Fruit fly (Drosophila melanogaster) whole organism, pupa: ENCODE measurements around the gene GABA-B-R3.
A peak's percentile ranks its signal among the peaks of the same experiment; 100 is the strongest.

Experiments used
- CG10348 ChIP-seq: fragments of 200-800 bp; sonication (Bioruptor generic); IDR thresholded peaks from 2 replicates; pipeline ENCODE4 v1.3.6; 2022; ENCODE audit warnings: missing biosample characterization, missing genetic modification characterization
- CG12605 ChIP-seq: fragments of 200-800 bp; sonication (Bioruptor generic); IDR thresholded peaks from 2 replicates; pipeline ENCODE4 v1.3.6; 2022; ENCODE audit warnings: missing biosample characterization, missing genetic modification characterization
- CG13204 ChIP-seq: fragments of 200-800 bp; sonication (Bioruptor generic); optimal IDR thresholded peaks from 2 replicates; lab custom pipeline; 2018; ENCODE audit warnings: missing biosample characterization, mild to moderate bottlenecking, missing genetic modification characterization, moderate library complexity
- CG14655 ChIP-seq: fragments of 200-800 bp; sonication (Bioruptor generic); optimal IDR thresholded peaks from 3 replicates; lab custom pipeline; 2017; ENCODE audit warnings: mild to moderate bottlenecking, missing biosample characterization, missing genetic modification reagents, missing genetic modification characterization
- CG15710 ChIP-seq: fragments of 200-800 bp; sonication (Bioruptor generic); optimal IDR thresholded peaks from 2 replicates; lab custom pipeline; 2018; ENCODE audit warnings: missing biosample characterization, mild to moderate bottlenecking, missing genetic modification characterization, moderate library complexity
- CG17806 ChIP-seq: fragments of 200-800 bp; sonication (Bioruptor generic); optimal IDR thresholded peaks from 2 replicates; lab custom pipeline; 2018; ENCODE audit warnings: missing biosample characterization, mild to moderate bottlenecking, missing genetic modification characterization, moderate library complexity
- CG32121 ChIP-seq: fragments of 200-800 bp; sonication (Bioruptor generic); IDR thresholded peaks from 2 replicates; pipeline ENCODE4 v1.3.6; 2022; ENCODE audit warnings: missing biosample characterization, missing genetic modification characterization
- CG34367 ChIP-seq: fragments of 200-800 bp; sonication (Bioruptor generic); optimal IDR thresholded peaks from 2 replicates; lab custom pipeline; 2018; ENCODE audit warnings: missing biosample characterization, mild to moderate bottlenecking, missing genetic modification characterization
- CG4496 ChIP-seq: fragments of 200-800 bp; sonication (Bioruptor generic); IDR thresholded peaks from 3 replicates; pipeline ENCODE4 v1.3.6; 2022; ENCODE audit warnings: missing biosample characterization, missing genetic modification characterization
- CG8159 ChIP-seq: fragments of 200-800 bp; sonication (Bioruptor generic); optimal IDR thresholded peaks from 3 replicates; lab custom pipeline; 2018; ENCODE audit warnings: missing biosample characterization, mild to moderate bottlenecking, missing genetic modification characterization, moderate library complexity
- CG8301 ChIP-seq: fragments of 200-800 bp; sonication (Bioruptor generic); optimal IDR thresholded peaks from 2 replicates; lab custom pipeline; 2018; ENCODE audit warnings: missing biosample characterization, mild to moderate bottlenecking, missing genetic modification characterization
- CG9948 ChIP-seq: fragments of 200-800 bp; sonication (Bioruptor generic); optimal IDR thresholded peaks from 2 replicates; lab custom pipeline; 2018; ENCODE audit warnings: missing biosample characterization, mild to moderate bottlenecking, missing genetic modification characterization, moderate library complexity
- D1 ChIP-seq: fragments of 200-800 bp; sonication (Bioruptor generic); optimal IDR thresholded peaks from 2 replicates; lab custom pipeline; 2018; ENCODE audit warnings: missing biosample characterization, mild to moderate bottlenecking, missing genetic modification characterization, moderate library complexity
- EcR ChIP-seq: fragments of 200-800 bp; sonication (Bioruptor generic); optimal IDR thresholded peaks from 3 replicates; lab custom pipeline; 2019; ENCODE audit warnings: missing biosample characterization, missing genetic modification characterization, mild to moderate bottlenecking, moderate library complexity, missing genetic modification reagents
- Ets98B ChIP-seq: fragments of 200-800 bp; sonication (Bioruptor generic); IDR thresholded peaks from 2 replicates; pipeline ENCODE4 v1.3.6; 2022; ENCODE audit warnings: missing biosample characterization, missing genetic modification characterization
- Pif1A ChIP-seq: fragments of 200-800 bp; sonication (Bioruptor generic); optimal IDR thresholded peaks from 3 replicates; lab custom pipeline; 2016; ENCODE audit warnings: missing biosample characterization, missing genetic modification characterization
- Pif1B ChIP-seq: fragments of 200-800 bp; sonication (Bioruptor generic); optimal IDR thresholded peaks from 3 replicates; lab custom pipeline; 2016; ENCODE audit warnings: missing biosample characterization, missing genetic modification characterization
- Snoo ChIP-seq: fragments of 200-800 bp; sonication (Bioruptor generic); optimal IDR thresholded peaks from 3 replicates; lab custom pipeline; 2017; ENCODE audit warnings: missing biosample characterization, mild to moderate bottlenecking, missing genetic modification characterization, inconsistent platforms
- fd96Ca ChIP-seq: fragments of 200-800 bp; sonication (Bioruptor generic); IDR thresholded peaks from 3 replicates; pipeline ENCODE4 v1.3.6; 2022; ENCODE audit warnings: missing biosample characterization, missing genetic modification characterization
- gl ChIP-seq: fragments of 200-800 bp; sonication (Bioruptor generic); optimal IDR thresholded peaks from 2 replicates; lab custom pipeline; 2018; ENCODE audit warnings: missing biosample characterization, mild to moderate bottlenecking, missing genetic modification characterization
- rn ChIP-seq: fragments of 200-800 bp; sonication (Bioruptor generic); IDR thresholded peaks from 2 replicates; pipeline ENCODE4 v1.3.6; 2022; ENCODE audit warnings: missing biosample characterization, missing genetic modification characterization

Gene GABA-B-R3

DNA sequence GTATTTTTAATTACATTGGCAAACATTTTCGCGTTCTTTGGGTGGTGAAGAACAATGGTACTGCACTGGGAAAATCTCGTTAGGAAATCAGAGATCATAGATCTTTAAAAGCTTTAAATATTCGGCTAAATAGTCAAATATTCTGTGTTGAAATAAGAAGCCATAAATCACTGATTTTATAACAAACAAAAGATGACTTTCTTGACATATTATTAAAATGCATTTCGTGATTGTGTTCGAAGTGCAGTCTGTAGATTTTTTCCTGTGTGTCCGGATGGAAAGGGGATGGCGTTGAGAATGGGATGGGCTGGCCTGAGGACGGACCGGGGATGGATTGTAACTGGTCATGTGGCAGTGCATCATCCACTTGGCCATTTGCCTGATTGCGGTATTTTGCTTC lies 17.6 kb upstream of the GABA-B-R3 start:
- TF ChIP-seq CG14655 (GFP tag; lab: Kevin White, UChicago) (peak; percentile 51), CG10348 (GFP tag; lab: Robert Waterston, UW) (no peak), EcR (GFP tag; lab: Kevin White, UChicago) (no peak), Ets98B (GFP tag; lab: Robert Waterston, UW) (no peak), rn (no peak), CG8301 (tag; lab: Kevin White, UChicago) (peak; percentile 36), CG13204 (GFP tag; lab: Kevin White, UChicago) (no peak)

DNA sequence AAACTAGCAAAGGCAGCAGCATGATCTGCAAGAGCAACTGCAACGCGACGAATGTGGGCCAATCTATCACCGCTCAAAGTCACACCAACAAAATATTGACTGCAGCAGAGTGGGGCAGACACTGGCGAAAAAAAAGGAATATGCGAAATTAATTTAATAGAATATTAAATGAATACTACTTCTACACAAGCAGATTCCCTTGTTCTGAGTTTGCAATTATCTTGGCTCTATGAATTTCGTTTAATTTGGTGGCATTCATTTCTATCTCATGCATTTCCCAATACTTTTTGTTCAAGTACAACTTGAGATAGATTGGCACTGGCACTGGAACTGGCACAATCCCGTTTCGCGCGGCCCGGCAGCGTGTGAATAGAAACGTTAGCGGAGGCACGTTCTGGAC lies 15.6 kb upstream of the GABA-B-R3 start:
- TF ChIP-seq CG12605 (GFP tag; lab: Robert Waterston, UW), result no peak
- no peak for TF ChIP-seq CG8159 (tag; lab: Kevin White, UChicago)
- TF ChIP-seq Snoo (tag; lab: Kevin White, UChicago), result no peak
- TF ChIP-seq CG34367 (tag; lab: Kevin White, UChicago), result no peak
- TF ChIP-seq fd96Ca, result peak; percentile 58; the same call in 2 of the 3 replicates
- TF ChIP-seq Ets98B (GFP tag; lab: Robert Waterston, UW), result peak; percentile 72
- TF ChIP-seq Pif1B (GFP tag; lab: Kevin White, UChicago), result no peak
- TF ChIP-seq CG4496, result peak; percentile 78
- TF ChIP-seq rn, result no peak
- no peak for TF ChIP-seq CG17806
- TF ChIP-seq CG32121, result no peak; the same call in 1 of the 2 replicates
- TF ChIP-seq gl (tag; lab: Kevin White, UChicago), result no peak
- no peak for TF ChIP-seq CG13204 (GFP tag; lab: Kevin White, UChicago)
- no peak for TF ChIP-seq CG9948 (tag; lab: Kevin White, UChicago)
- TF ChIP-seq CG14655 (GFP tag; lab: Kevin White, UChicago), result peak; percentile 80
- no peak for TF ChIP-seq EcR (GFP tag; lab: Kevin White, UChicago)
- peak; percentile 77 for TF ChIP-seq CG8301 (tag; lab: Kevin White, UChicago)
- no peak for TF ChIP-seq CG10348 (GFP tag; lab: Robert Waterston, UW)
- TF ChIP-seq CG15710 (tag; lab: Kevin White, UChicago), result no peak
- TF ChIP-seq D1 (tag; lab: Kevin White, UChicago), result no peak
- TF ChIP-seq Pif1A (GFP tag; lab: Kevin White, UChicago), result no peak

DNA sequence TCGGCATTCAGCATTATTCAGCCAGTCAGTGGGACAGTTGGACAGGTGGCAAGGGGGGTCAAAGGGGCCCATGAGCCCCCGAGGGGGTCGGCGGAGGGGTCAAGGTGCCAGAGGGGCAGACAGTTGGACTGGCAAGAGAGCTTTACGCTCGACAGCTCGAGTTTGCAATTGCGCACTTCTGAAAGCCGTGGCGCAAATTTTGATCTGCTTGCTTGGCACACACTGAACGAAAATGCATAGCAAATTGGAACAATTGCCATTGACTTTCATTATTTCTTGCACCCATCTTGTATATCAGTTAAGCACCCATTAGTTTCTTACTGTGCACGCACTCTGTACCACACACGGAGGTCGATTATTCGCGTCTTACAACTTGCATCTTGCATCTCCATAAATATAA lies 14.0 kb upstream of the GABA-B-R3 start:
- TF ChIP-seq CG8301 (tag; lab: Kevin White, UChicago), result no peak
- TF ChIP-seq CG32121, result 0 out of 2 replicates have a peak, but pooled peaks have one; percentile 28
- TF ChIP-seq gl (tag; lab: Kevin White, UChicago), result no peak
- TF ChIP-seq Pif1B (GFP tag; lab: Kevin White, UChicago), result no peak
- peak; percentile 52; the same call in 2 of the 3 replicates for TF ChIP-seq CG4496
- 0 out of 2 replicates have a peak, but pooled peaks have one; percentile 23 for TF ChIP-seq Ets98B (GFP tag; lab: Robert Waterston, UW)
- TF ChIP-seq CG8159 (tag; lab: Kevin White, UChicago), result no peak

DNA sequence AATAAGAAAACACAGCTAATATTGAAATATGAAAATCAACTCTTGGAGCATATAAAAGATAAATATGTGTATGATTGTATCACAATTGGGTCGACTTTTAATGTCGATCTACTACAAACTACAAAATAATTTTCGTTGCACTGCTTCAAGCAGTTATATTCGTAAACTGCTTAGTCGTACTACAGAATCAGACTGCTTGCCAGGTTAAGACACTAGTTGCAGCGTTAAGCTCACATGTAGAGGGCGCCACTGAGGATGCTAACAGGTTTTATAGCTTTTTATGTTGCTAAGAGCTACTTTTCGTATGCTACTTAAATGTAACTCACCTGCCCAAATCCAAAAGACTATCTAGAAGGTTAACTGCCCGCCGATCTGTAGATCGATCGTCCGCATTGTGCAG lies 9.7 kb upstream of the GABA-B-R3 start:
- no peak for TF ChIP-seq gl (tag; lab: Kevin White, UChicago)
- peak; percentile 15 for TF ChIP-seq D1 (tag; lab: Kevin White, UChicago)

DNA sequence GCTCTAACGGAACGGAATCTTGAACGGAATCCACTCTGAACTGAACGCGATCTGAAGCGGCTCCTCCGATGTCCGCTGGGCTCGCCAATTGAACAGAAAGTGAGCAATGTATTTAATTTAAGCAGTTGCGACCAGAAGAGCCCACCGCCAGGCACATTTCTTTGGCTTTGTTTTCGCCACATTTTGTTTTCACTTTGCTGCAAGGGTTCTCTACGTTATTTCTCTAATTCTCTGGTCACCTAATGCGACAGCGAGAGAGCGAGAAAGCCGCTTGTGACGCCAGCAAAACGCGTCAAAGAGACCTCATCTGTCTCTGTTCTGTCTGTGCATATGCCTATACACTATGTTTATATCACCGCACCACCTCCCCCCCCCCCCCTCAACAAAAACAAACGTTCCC lies 5.5 kb upstream of the GABA-B-R3 start, which contains the start of gene Eaat2:
Eaat2 (minus strand) TSS at position 101 of the 400 bp plus-strand sequence.
- TF ChIP-seq CG32121 (no peak), CG12605 (GFP tag; lab: Robert Waterston, UW) (no peak), Pif1B (GFP tag; lab: Kevin White, UChicago) (no peak), fd96Ca (no peak), CG34367 (tag; lab: Kevin White, UChicago) (no peak), EcR (GFP tag; lab: Kevin White, UChicago) (no peak), CG10348 (GFP tag; lab: Robert Waterston, UW) (no peak), CG9948 (tag; lab: Kevin White, UChicago) (no peak), gl (tag; lab: Kevin White, UChicago) (no peak), CG4496 (no peak), CG14655 (GFP tag; lab: Kevin White, UChicago) (no peak), D1 (tag; lab: Kevin White, UChicago) (no peak), Snoo (tag; lab: Kevin White, UChicago) (no peak)

DNA sequence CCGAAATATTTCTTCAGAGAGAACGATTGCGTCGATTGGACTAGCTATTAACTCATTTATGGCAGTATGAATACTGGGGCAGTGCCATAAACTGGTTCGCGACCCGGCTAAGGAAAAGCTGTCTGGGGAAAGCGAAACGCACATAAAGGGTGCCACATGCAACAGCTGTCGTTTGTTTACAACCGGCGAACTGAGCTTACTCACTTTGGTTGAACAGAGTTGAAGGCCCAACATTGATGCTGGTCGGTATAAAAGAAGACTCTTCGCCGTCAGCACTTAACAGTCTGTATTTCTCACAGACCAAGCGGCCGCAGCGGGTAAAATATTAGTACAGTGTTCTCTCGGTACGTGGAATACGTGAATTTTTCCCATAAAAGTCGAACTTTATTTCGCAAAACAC lies 4.0 kb upstream of the GABA-B-R3 start:
- TF ChIP-seq Pif1A (GFP tag; lab: Kevin White, UChicago) (no peak), Pif1B (GFP tag; lab: Kevin White, UChicago) (no peak), CG10348 (GFP tag; lab: Robert Waterston, UW) (no peak), CG15710 (tag; lab: Kevin White, UChicago) (no peak), Ets98B (GFP tag; lab: Robert Waterston, UW) (no peak; the same call in 1 of the 2 replicates), D1 (tag; lab: Kevin White, UChicago) (no peak), CG12605 (GFP tag; lab: Robert Waterston, UW) (0 out of 2 replicates have a peak, but pooled peaks have one; percentile 22), CG8301 (tag; lab: Kevin White, UChicago) (peak; percentile 6), Snoo (tag; lab: Kevin White, UChicago) (no peak), CG34367 (tag; lab: Kevin White, UChicago) (no peak), CG14655 (GFP tag; lab: Kevin White, UChicago) (peak; percentile 35), CG9948 (tag; lab: Kevin White, UChicago) (no peak), EcR (GFP tag; lab: Kevin White, UChicago) (no peak), gl (tag; lab: Kevin White, UChicago) (no peak), CG32121 (0 out of 2 replicates have a peak, but pooled peaks have one; percentile 17), fd96Ca (peak; percentile 31; the same call in 1 of the 3 replicates), CG4496 (peak; percentile 35; the same call in 1 of the 3 replicates), CG17806 (no peak), rn (no peak), CG8159 (tag; lab: Kevin White, UChicago) (no peak), CG13204 (GFP tag; lab: Kevin White, UChicago) (no peak)
